Worm (Caenorhabditis elegans) whole organism, young adult: ENCODE results near the gene irld-36.
A peak's percentile ranks its signal among the peaks of the same experiment; 100 is the strongest.

ENCODE experiments used
- F37B4.10 ChIP-seq: fragments of 200-800 bp; sonication (Bioruptor generic); IDR thresholded peaks from 2 replicates; pipeline ENCODE4 v1.3.6; 2022; ENCODE audit warnings: missing genetic modification characterization, missing compliant biosample characterization
- T07F8.4 ChIP-seq: sonication (generic microtip); optimal IDR thresholded peaks from 2 replicates; lab custom pipeline; 2016; ENCODE audit warnings: mild to moderate bottlenecking, missing genetic modification characterization, moderate library complexity, missing compliant biosample characterization
- Y53F4B.3 ChIP-seq: fragments of 200-800 bp; sonication (Bioruptor generic); IDR thresholded peaks from 2 replicates; pipeline ENCODE4 v1.3.6; 2022; ENCODE audit warnings: missing genetic modification reagents, missing genetic modification characterization, missing compliant biosample characterization
- Y56A3A.18 ChIP-seq: fragments of 200-800 bp; sonication (Bioruptor generic); IDR thresholded peaks from 2 replicates; pipeline ENCODE4 v1.3.6; 2022; ENCODE audit warnings: missing genetic modification reagents, missing genetic modification characterization, missing compliant biosample characterization
- Y95B8A.8 ChIP-seq: fragments of 200-800 bp; sonication (Bioruptor generic); IDR thresholded peaks from 2 replicates; pipeline ENCODE4 v1.3.6; 2022; ENCODE audit warnings: missing genetic modification reagents, missing genetic modification characterization, missing compliant biosample characterization
- akir-1 ChIP-seq: fragments of 200-800 bp; sonication (Bioruptor generic); optimal IDR thresholded peaks from 2 replicates; lab custom pipeline; 2018; ENCODE audit warnings: mild to moderate bottlenecking, missing genetic modification characterization, moderate library complexity, missing compliant biosample characterization
- ama-1 ChIP-seq, 3 experiments: fragments of 150-350 bp in 1 of 3; sonication (generic microtip) in 2 of 3; optimal IDR thresholded peaks; 2 replicates each; lab custom pipeline; 2014 to 2018; ENCODE audit warnings: missing biosample characterization in 2 of 3, missing genetic modification characterization in 2 of 3, missing genetic modification reagents in 2 of 3
- aptf-3 ChIP-seq: fragments of 200-800 bp; sonication (Bioruptor generic); IDR thresholded peaks from 2 replicates; pipeline ENCODE4 v1.3.6; 2022; ENCODE audit warnings: missing genetic modification characterization, missing compliant biosample characterization
- atf-7 ChIP-seq: sonication (generic microtip); optimal IDR thresholded peaks from 2 replicates; lab custom pipeline; 2017; ENCODE audit warnings: mild to moderate bottlenecking, missing genetic modification characterization, missing compliant biosample characterization
- athp-1 ChIP-seq: sonication (generic microtip); optimal IDR thresholded peaks from 2 replicates; lab custom pipeline; 2017; ENCODE audit warnings: mild to moderate bottlenecking, missing genetic modification characterization, missing compliant biosample characterization
- bed-1 ChIP-seq: fragments of 200-800 bp; sonication (Bioruptor generic); IDR thresholded peaks from 2 replicates; pipeline ENCODE4 v1.3.6; 2022; ENCODE audit warnings: missing genetic modification reagents, missing genetic modification characterization, missing compliant biosample characterization
- cebp-1 ChIP-seq, 2 experiments: fragments of 200-800 bp in 1 of 2; sonication (Bioruptor generic) in 1 of 2; sonication (generic microtip) in 1 of 2; IDR thresholded peaks in 1 of 2; optimal IDR thresholded peaks in 1 of 2; 2 replicates each; pipeline versions ENCODE4 v1.3.6 to Lab custom; 2017 to 2022; ENCODE audit warnings: missing compliant biosample characterization in 2 of 2, missing genetic modification characterization in 2 of 2, mild to moderate bottlenecking in 1 of 2, missing genetic modification reagents in 1 of 2, moderate library complexity in 1 of 2
- ceh-79 ChIP-seq: sonication (generic microtip); optimal IDR thresholded peaks from 2 replicates; lab custom pipeline; 2017; ENCODE audit warnings: mild to moderate bottlenecking, missing genetic modification characterization, missing compliant biosample characterization
- dox-1 ChIP-seq: fragments of 200-800 bp; sonication (Bioruptor generic); IDR thresholded peaks from 2 replicates; pipeline ENCODE4 v1.3.6; 2022; ENCODE audit warnings: missing genetic modification reagents, missing genetic modification characterization, missing compliant biosample characterization
- dpff-1 ChIP-seq: sonication (generic microtip); optimal IDR thresholded peaks from 2 replicates; lab custom pipeline; 2017; ENCODE audit warnings: mild to moderate bottlenecking, missing genetic modification characterization, missing compliant biosample characterization
- gei-17 ChIP-seq: fragments of 200-800 bp; sonication (Bioruptor generic); optimal IDR thresholded peaks from 2 replicates; lab custom pipeline; 2018; ENCODE audit warnings: mild to moderate bottlenecking, missing genetic modification characterization, missing compliant biosample characterization
- hlh-12 ChIP-seq: sonication (generic microtip); optimal IDR thresholded peaks from 2 replicates; lab custom pipeline; 2016; ENCODE audit warnings: missing genetic modification characterization, missing compliant biosample characterization
- hmg-20 ChIP-seq: fragments of 200-800 bp; sonication (Bioruptor generic); IDR thresholded peaks from 2 replicates; pipeline ENCODE4 v1.3.6; 2022; ENCODE audit warnings: missing genetic modification reagents, missing genetic modification characterization, missing compliant biosample characterization
- let-526 ChIP-seq: fragments of 200-800 bp; sonication (Bioruptor generic); IDR thresholded peaks from 2 replicates; pipeline ENCODE4 v1.3.6; 2022; ENCODE audit warnings: missing genetic modification reagents, missing genetic modification characterization, missing compliant biosample characterization
- let-607 ChIP-seq, 2 experiments: fragments of 200-800 bp in 1 of 2; sonication (Bioruptor generic) in 1 of 2; sonication (generic microtip) in 1 of 2; optimal IDR thresholded peaks; 2 replicates each; lab custom pipeline; 2016 to 2018; ENCODE audit warnings: mild to moderate bottlenecking in 2 of 2, missing compliant biosample characterization in 2 of 2, missing genetic modification characterization in 2 of 2, moderate library complexity in 2 of 2, missing genotype in 1 of 2
- lsy-27 ChIP-seq: sonication (generic microtip); optimal IDR thresholded peaks from 2 replicates; lab custom pipeline; 2017; ENCODE audit warnings: missing genetic modification characterization, mild to moderate bottlenecking, missing compliant biosample characterization, antibody characterized with exemption, missing genotype, borderline replicate concordance; ENCODE audit not compliant: insufficient read depth
- madf-8 ChIP-seq: fragments of 200-800 bp; sonication (Bioruptor generic); conservative IDR thresholded peaks from 2 replicates; pipeline ENCODE4 v1.3.6; 2022; ENCODE audit warnings: missing genetic modification reagents, missing genetic modification characterization, missing compliant biosample characterization
- mcd-1 ChIP-seq: fragments of 200-800 bp; sonication (Bioruptor generic); IDR thresholded peaks from 2 replicates; pipeline ENCODE4 v1.3.6; 2022; ENCODE audit warnings: missing genetic modification reagents, missing genetic modification characterization, missing compliant biosample characterization
- mes-4 ChIP-seq: sonication (generic microtip); optimal IDR thresholded peaks from 2 replicates; lab custom pipeline; 2016; ENCODE audit warnings: missing genotype, missing genetic modification characterization, missing compliant biosample characterization
- mxl-1 ChIP-seq: sonication (generic microtip); optimal IDR thresholded peaks from 2 replicates; lab custom pipeline; 2016; ENCODE audit warnings: missing genetic modification characterization, missing compliant biosample characterization
- nfya-2 ChIP-seq: fragments of 200-800 bp; sonication (Bioruptor generic); IDR thresholded peaks from 2 replicates; pipeline ENCODE4 v1.3.6; 2022; ENCODE audit warnings: missing genetic modification reagents, missing genetic modification characterization, missing compliant biosample characterization
- nhr-179 ChIP-seq: sonication (generic microtip); optimal IDR thresholded peaks from 2 replicates; lab custom pipeline; 2016; ENCODE audit warnings: mild to moderate bottlenecking, missing genetic modification characterization, missing compliant biosample characterization
- nhr-80 ChIP-seq: sonication (generic microtip); optimal IDR thresholded peaks from 2 replicates; lab custom pipeline; 2016; ENCODE audit warnings: missing genetic modification characterization, missing compliant biosample characterization
- rcor-1 ChIP-seq: fragments of 200-800 bp; sonication (Bioruptor generic); IDR thresholded peaks from 2 replicates; pipeline ENCODE4 v1.3.6; 2022; ENCODE audit warnings: missing genetic modification reagents, missing genetic modification characterization, missing compliant biosample characterization
- snpc-4 ChIP-seq, 5 experiments: fragments of 150-350 bp in 1 of 5; sonication (generic microtip) in 4 of 5; optimal IDR thresholded peaks; 2 replicates each; lab custom pipeline; 2014 to 2018; ENCODE audit warnings: missing genetic modification characterization in 5 of 5, missing biosample characterization in 3 of 5, antibody characterized with exemption in 2 of 5, mild to moderate bottlenecking in 2 of 5, missing compliant biosample characterization in 2 of 5, missing genotype in 2 of 5, moderate library complexity in 2 of 5, missing genetic modification reagents in 1 of 5
- tlf-1 ChIP-seq: fragments of 200-800 bp; sonication (Bioruptor generic); optimal IDR thresholded peaks from 2 replicates; lab custom pipeline; 2018; ENCODE audit warnings: mild to moderate bottlenecking, missing genetic modification characterization, missing compliant biosample characterization
- unc-62 ChIP-seq: fragments of 150-350 bp; optimal IDR thresholded peaks from 2 replicates; lab custom pipeline; 2014; ENCODE audit warnings: missing biosample characterization, missing genetic modification reagents, missing genetic modification characterization
- zfh-2 ChIP-seq: fragments of 200-800 bp; sonication (Bioruptor generic); conservative IDR thresholded peaks from 2 replicates; pipeline ENCODE4 v1.3.6; 2022; ENCODE audit warnings: missing genetic modification reagents, missing genetic modification characterization, missing compliant biosample characterization
- ztf-22 ChIP-seq: fragments of 200-800 bp; sonication (Bioruptor generic); optimal IDR thresholded peaks from 2 replicates; lab custom pipeline; 2018; ENCODE audit warnings: mild to moderate bottlenecking, missing genetic modification characterization, moderate library complexity, missing compliant biosample characterization
- ztf-25 ChIP-seq: fragments of 200-800 bp; sonication (Bioruptor generic); IDR thresholded peaks from 2 replicates; pipeline ENCODE4 v1.3.6; 2022; ENCODE audit warnings: missing genetic modification reagents, missing genetic modification characterization, missing compliant biosample characterization
- ztf-26 ChIP-seq: sonication (generic microtip); optimal IDR thresholded peaks from 2 replicates; lab custom pipeline; 2017; ENCODE audit warnings: missing genetic modification characterization, missing compliant biosample characterization

The irld-36 gene

DNA sequence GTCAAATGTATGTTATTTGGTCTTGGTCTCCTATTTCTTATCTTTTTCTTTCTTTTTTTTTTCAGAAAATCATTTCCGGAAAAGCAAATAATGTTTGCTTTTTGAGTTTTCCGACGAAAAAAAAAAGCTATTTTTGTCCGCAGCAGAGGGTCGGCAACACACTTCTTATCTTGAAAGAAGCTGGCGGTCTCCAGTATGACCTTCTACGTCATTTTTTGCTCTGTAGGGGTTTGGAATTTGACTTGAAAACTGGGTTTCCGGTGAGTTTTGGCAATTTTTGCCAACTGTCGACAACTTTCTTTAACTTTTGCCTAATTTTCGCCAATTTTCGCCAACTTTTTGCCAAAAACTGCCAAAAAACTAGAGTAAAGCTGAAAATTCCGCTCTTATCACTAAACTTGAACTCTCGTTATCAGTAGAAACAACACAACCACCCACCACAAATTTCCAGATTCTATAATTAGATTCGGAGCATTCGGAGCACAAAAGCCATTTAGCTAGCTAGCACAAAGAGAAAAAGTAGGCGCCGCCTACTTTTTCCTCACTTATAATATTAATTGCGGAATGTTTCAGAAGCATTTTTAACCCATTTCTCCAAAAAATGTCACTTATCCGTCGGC, 8.8 kb upstream of the irld-36 start, which contains the start of gene nhx-6:
Gene nhx-6 (plus strand): TSS at position 570 of the 620 bp plus-strand sequence.
- TF ChIP-seq nhr-80 (peak; percentile 47), tlf-1 (GFP tag; lab: Kevin White, UChicago) (no peak), dox-1 (0 out of 2 replicates have a peak, but pooled peaks have one; percentile 17)

- TF ChIP-seq Y56A3A.18 (GFP tag; lab: Robert Waterston, UW) (no peak), zfh-2 (GFP tag; lab: Robert Waterston, UW) (0 out of 2 replicates have a peak, but pooled peaks have one; percentile 33), unc-62 (GFP tag; lab: Kevin White, UChicago) (no peak)
These were observed 8.2 kb upstream of the irld-36 start for ce11 chrII:1670985-1671384.

DNA sequence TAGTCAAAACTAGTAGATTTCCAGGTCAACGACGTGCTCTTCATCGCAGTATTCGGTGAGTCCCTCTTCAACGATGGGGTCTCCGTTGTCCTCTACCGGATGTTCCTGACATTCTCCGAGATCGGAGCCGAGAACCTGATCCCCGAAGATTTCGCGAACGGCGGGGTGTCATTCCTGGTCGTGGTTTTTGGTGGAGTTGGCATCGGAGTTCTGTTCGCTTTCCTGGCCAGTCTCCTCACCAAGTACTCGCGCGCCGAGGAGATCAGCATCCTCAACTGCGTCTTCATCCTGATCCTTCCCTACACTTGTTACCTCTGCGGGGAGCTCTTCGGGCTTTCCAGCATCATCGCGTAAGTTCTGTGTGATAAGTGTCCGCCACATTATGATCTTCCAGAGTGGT, 6.5 kb upstream of the irld-36 start:
- TF ChIP-seq dpff-1 (tag; lab: Kevin White, UChicago) (no peak), zfh-2 (GFP tag; lab: Robert Waterston, UW) (peak; percentile 29; the same call in 1 of the 2 replicates)
- TF ChIP-seq, all 124 proteins: peak for 1

DNA sequence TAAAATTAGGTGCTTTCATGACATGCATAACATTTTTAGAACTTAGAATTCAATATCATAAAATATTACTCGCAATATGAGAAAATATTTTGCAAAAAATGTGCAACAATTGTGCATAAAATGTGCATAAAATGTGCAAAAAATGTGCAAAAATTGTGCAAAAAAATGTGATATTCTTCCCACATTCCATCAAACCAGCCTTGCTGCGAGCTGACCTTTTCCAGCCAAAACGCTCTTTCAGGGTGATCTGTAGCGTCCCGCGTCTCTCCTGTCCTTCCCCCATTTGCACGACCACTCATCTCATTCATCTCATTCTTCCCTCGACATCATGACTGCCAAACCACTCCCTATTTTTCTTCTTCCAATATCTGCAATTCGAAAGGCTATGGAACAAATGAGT, 3.1 kb upstream of the irld-36 start, which contains the start of gene fbxb-17:
Gene fbxb-17 (plus strand): TSS at position 301 of the 400 bp plus-strand sequence.
- TF ChIP-seq lsy-27: no peak

DNA sequence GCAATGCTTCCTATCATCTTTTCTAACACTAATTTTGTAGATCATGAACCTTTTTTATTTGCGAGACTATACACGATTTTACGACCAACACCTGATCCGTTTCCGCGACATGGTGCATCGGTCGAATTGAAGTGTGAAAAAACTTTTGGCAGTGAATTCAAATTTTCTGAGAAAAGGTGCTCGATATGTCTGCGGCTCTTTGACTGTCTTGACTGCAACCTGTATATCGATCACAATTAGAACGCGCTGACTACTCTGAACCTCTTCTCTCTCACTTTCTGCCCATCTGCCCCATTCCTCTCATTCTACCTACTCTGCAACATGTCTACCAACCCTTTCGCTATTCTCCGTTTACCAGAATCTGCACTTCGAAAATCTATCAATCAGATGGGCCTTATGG, 3.0 kb downstream of the irld-36 start, which contains the start of gene fbxb-26:
Gene fbxb-26 (plus strand): TSS at position 301 of the 400 bp plus-strand sequence.
- TF ChIP-seq nhr-80 (no peak), Y95B8A.8 (GFP tag; lab: Robert Waterston, UW) (no peak), F37B4.10 (GFP tag; lab: Robert Waterston, UW) (no peak)

DNA sequence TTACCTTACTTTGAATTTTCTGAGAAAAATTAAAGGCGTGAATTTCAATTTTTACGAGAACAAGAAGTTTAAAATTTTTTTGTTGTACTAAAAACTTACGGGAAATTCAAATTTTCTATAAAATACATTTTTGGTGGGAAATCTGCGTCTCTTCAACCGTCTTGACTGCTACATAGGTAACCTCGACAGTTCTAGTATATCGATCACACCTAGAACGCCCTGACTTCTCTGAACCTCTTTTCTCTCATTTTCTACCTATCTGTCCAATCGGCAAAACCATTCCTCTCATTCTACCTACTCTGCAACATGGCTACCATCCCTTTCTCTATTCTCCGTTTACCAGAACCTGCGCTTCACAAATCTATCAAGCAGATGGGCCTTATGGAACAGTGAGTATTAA, 4.6 kb downstream of the irld-36 start, which contains the start of gene fbxb-25:
Gene fbxb-25 (plus strand): TSS at position 301 of the 400 bp plus-strand sequence.
- TF ChIP-seq ztf-26 (tag; lab: Kevin White, UChicago) (no peak), aptf-3 (no peak), let-526 (GFP tag; lab: Robert Waterston, UW) (no peak), rcor-1 (GFP tag; lab: Robert Waterston, UW) (no peak), dpff-1 (tag; lab: Kevin White, UChicago) (no peak), mes-4 (tag; lab: Kevin White, UChicago) (no peak), akir-1 (GFP tag; lab: Kevin White, UChicago) (no peak), athp-1 (tag; lab: Kevin White, UChicago) (no peak), let-607 (tag; optimal IDR thresholded peaks at IDR 0.05; lab: Kevin White, UChicago) (no peak), snpc-4 (GFP tag; optimal IDR thresholded peaks at IDR 0.05; lab: Kevin White, UChicago) (no peak), snpc-4 (tag; optimal IDR thresholded peaks at IDR 0.05; lab: Kevin White, UChicago) (no peak), Y53F4B.3 (GFP tag; lab: Robert Waterston, UW) (no peak), ztf-25 (GFP tag; lab: Robert Waterston, UW) (no peak), nhr-179 (tag; lab: Kevin White, UChicago) (no peak), ama-1 (optimal IDR thresholded peaks at IDR 0.05; lab: Kevin White, UChicago) (no peak), ama-1 (GFP tag; optimal IDR thresholded peaks at IDR 0.05; lab: Kevin White, UChicago) (no peak), gei-17 (no peak), Y56A3A.18 (GFP tag; lab: Robert Waterston, UW) (no peak)

ce11 chrII:1688813-1689212, 9.6 kb downstream of the irld-36 start, which contains the start of the genes fbxb-18 and fbxb-19:
Gene fbxb-18, minus strand, starts transcription at chrII:1688913.
Gene fbxb-19, minus strand, starts transcription at chrII:1689181.
- no peak for TF ChIP-seq atf-7 (tag; lab: Kevin White, UChicago)
- TF ChIP-seq cebp-1 (GFP tag; IDR thresholded peaks at IDR 0.05; lab: Robert Waterston, UW): no peak
- TF ChIP-seq cebp-1 (tag; optimal IDR thresholded peaks at IDR 0.05; lab: Kevin White, UChicago): no peak
- no peak for TF ChIP-seq ceh-79 (tag; lab: Kevin White, UChicago)
- no peak for TF ChIP-seq dox-1
- no peak for TF ChIP-seq bed-1 (GFP tag; lab: Robert Waterston, UW)
- no peak for TF ChIP-seq ztf-26 (tag; lab: Kevin White, UChicago)
- no peak for TF ChIP-seq nfya-2 (GFP tag; lab: Robert Waterston, UW)
- TF ChIP-seq ztf-22 (GFP tag; lab: Kevin White, UChicago): no peak
- TF ChIP-seq mxl-1 (tag; lab: Kevin White, UChicago): no peak
- TF ChIP-seq madf-8 (GFP tag; lab: Robert Waterston, UW): no peak
- no peak for TF ChIP-seq hlh-12 (tag; lab: Kevin White, UChicago)
- no peak for TF ChIP-seq T07F8.4 (tag; lab: Kevin White, UChicago)
- no peak for TF ChIP-seq mcd-1 (GFP tag; lab: Robert Waterston, UW)
- TF ChIP-seq hmg-20 (GFP tag; lab: Robert Waterston, UW): no peak
